Fruit fly (Drosophila melanogaster) whole organism, embryonic: Measurements from ENCODE around the gene Gr64f.

Experiments used
- Atf6 ChIP-seq: fragments of 200-800 bp; sonication (Bioruptor generic); IDR thresholded peaks from 2 replicates; pipeline ENCODE4 v1.3.6; 2022; ENCODE audit warnings: missing biosample characterization, missing genetic modification characterization
- BEAF-32 ChIP-seq: fragments of 200-800 bp; sonication (Bioruptor generic); optimal IDR thresholded peaks from 3 replicates; lab custom pipeline; 2017; ENCODE audit warnings: missing biosample characterization, missing genetic modification characterization, mild to moderate bottlenecking, moderate library complexity, missing genetic modification reagents
- Bgb ChIP-seq: fragments of 200-800 bp; sonication (Bioruptor generic); IDR thresholded peaks from 2 replicates; pipeline ENCODE4 v1.3.6; 2022; ENCODE audit warnings: missing biosample characterization, missing genetic modification characterization; ENCODE audit not compliant: partially characterized antibody
- BtbVII ChIP-seq: fragments of 200-800 bp; sonication (Bioruptor generic); optimal IDR thresholded peaks from 3 replicates; lab custom pipeline; 2017; ENCODE audit warnings: missing biosample characterization, mild to moderate bottlenecking, missing genetic modification characterization
- CG10147 ChIP-seq: fragments of 200-800 bp; sonication (Bioruptor generic); optimal IDR thresholded peaks from 2 replicates; lab custom pipeline; 2019; ENCODE audit warnings: missing biosample characterization, mild to moderate bottlenecking, missing genetic modification characterization, moderate library complexity
- CG13296 ChIP-seq: fragments of 200-800 bp; sonication (Bioruptor generic); optimal IDR thresholded peaks from 3 replicates; lab custom pipeline; 2018; ENCODE audit warnings: missing biosample characterization, mild to moderate bottlenecking, missing genetic modification characterization
- CG18599 ChIP-seq: fragments of 200-800 bp; sonication (Bioruptor generic); optimal IDR thresholded peaks from 3 replicates; lab custom pipeline; 2017; ENCODE audit warnings: missing biosample characterization, missing genetic modification characterization, mild to moderate bottlenecking, moderate library complexity, missing genetic modification reagents
- CG2712 ChIP-seq: fragments of 200-800 bp; optimal IDR thresholded peaks from 3 replicates; lab custom pipeline; 2019; ENCODE audit warnings: missing biosample characterization, mild to moderate bottlenecking, missing genetic modification characterization, moderate library complexity
- CG3281 ChIP-seq: fragments of 200-800 bp; sonication (Bioruptor generic); optimal IDR thresholded peaks from 3 replicates; lab custom pipeline; 2017; ENCODE audit warnings: missing biosample characterization, mild to moderate bottlenecking, missing genetic modification characterization
- CG34224 ChIP-seq: fragments of 200-800 bp; sonication (Bioruptor generic); IDR thresholded peaks from 3 replicates; pipeline ENCODE4 v1.3.6; 2022; ENCODE audit warnings: missing biosample characterization, missing genetic modification characterization; ENCODE audit not compliant: partially characterized antibody
- CG3847 ChIP-seq: fragments of 200-800 bp; sonication (Bioruptor generic); IDR thresholded peaks from 2 replicates; pipeline ENCODE4 v1.3.6; 2022; ENCODE audit warnings: missing biosample characterization, missing genetic modification characterization
- CG3995 ChIP-seq: fragments of 200-800 bp; sonication (Bioruptor generic); optimal IDR thresholded peaks from 3 replicates; lab custom pipeline; 2016; ENCODE audit warnings: missing biosample characterization, missing genetic modification characterization
- CG4328 ChIP-seq: fragments of 200-800 bp; sonication (Bioruptor generic); optimal IDR thresholded peaks from 3 replicates; lab custom pipeline; 2017; ENCODE audit warnings: missing biosample characterization, missing genetic modification reagents, missing genetic modification characterization
- CG4707 ChIP-seq: fragments of 200-800 bp; sonication (Bioruptor generic); optimal IDR thresholded peaks from 2 replicates; lab custom pipeline; 2018; ENCODE audit warnings: missing biosample characterization, mild to moderate bottlenecking, missing genetic modification characterization, moderate library complexity
- CG7372 ChIP-seq: fragments of 200-800 bp; sonication (Bioruptor generic); IDR thresholded peaks from 2 replicates; pipeline ENCODE4 v1.3.6; 2022; ENCODE audit warnings: missing biosample characterization, missing genetic modification characterization
- CG9932 ChIP-seq: fragments of 200-800 bp; sonication (Bioruptor generic); IDR thresholded peaks from 2 replicates; pipeline ENCODE4 v1.3.6; 2022; ENCODE audit warnings: missing biosample characterization, missing genetic modification characterization
- Dbx ChIP-seq: fragments of 200-800 bp; sonication (Bioruptor generic); IDR thresholded peaks from 3 replicates; pipeline ENCODE4 v1.3.6; 2022; ENCODE audit warnings: missing biosample characterization, missing genetic modification characterization
- Dip2 ChIP-seq: fragments of 200-800 bp; sonication (Bioruptor generic); IDR thresholded peaks from 2 replicates; pipeline ENCODE4 v1.3.6; 2022; ENCODE audit warnings: missing biosample characterization, missing genetic modification characterization
- Dip3 ChIP-seq: fragments of 200-800 bp; sonication (Bioruptor generic); optimal IDR thresholded peaks from 3 replicates; lab custom pipeline; 2016; ENCODE audit warnings: missing biosample characterization, missing genetic modification characterization
- Ets65A ChIP-seq: fragments of 200-800 bp; sonication (Bioruptor generic); peaks from one replicate; lab custom pipeline; 2016; ENCODE audit warnings: missing biosample characterization, missing genetic modification characterization
- HLHmδ ChIP-seq: fragments of 200-800 bp; sonication (Bioruptor generic); optimal IDR thresholded peaks from 2 replicates; lab custom pipeline; 2018; ENCODE audit warnings: missing biosample characterization, mild to moderate bottlenecking, missing genetic modification characterization, moderate library complexity
- HmgZ ChIP-seq: fragments of 200-800 bp; sonication (Bioruptor generic); optimal IDR thresholded peaks from 2 replicates; lab custom pipeline; 2018; ENCODE audit warnings: missing biosample characterization, mild to moderate bottlenecking, missing genetic modification characterization
- Hmr ChIP-seq: fragments of 200-800 bp; sonication (Bioruptor generic); optimal IDR thresholded peaks from 3 replicates; lab custom pipeline; 2017; ENCODE audit warnings: mild to moderate bottlenecking, missing biosample characterization, missing genetic modification reagents, missing genetic modification characterization
- Meics ChIP-seq: fragments of 200-800 bp; sonication (Bioruptor generic); optimal IDR thresholded peaks from 2 replicates; lab custom pipeline; 2017; ENCODE audit warnings: missing biosample characterization, mild to moderate bottlenecking, missing genetic modification characterization
- Mes4 ChIP-seq: fragments of 200-800 bp; sonication (Bioruptor generic); optimal IDR thresholded peaks from 2 replicates; lab custom pipeline; 2016; ENCODE audit warnings: missing biosample characterization, missing genetic modification characterization
- Nf-YC ChIP-seq: fragments of 200-800 bp; optimal IDR thresholded peaks from 3 replicates; lab custom pipeline; 2019; ENCODE audit warnings: missing biosample characterization, mild to moderate bottlenecking, missing genetic modification characterization, moderate library complexity
- Side ChIP-seq: fragments of 200-800 bp; sonication (Bioruptor generic); optimal IDR thresholded peaks from 2 replicates; lab custom pipeline; 2016; ENCODE audit warnings: missing biosample characterization, missing genetic modification characterization
- abd-A ChIP-seq: fragments of 200-800 bp; sonication (Bioruptor generic); optimal IDR thresholded peaks from 3 replicates; lab custom pipeline; 2019; ENCODE audit warnings: missing biosample characterization, mild to moderate bottlenecking, missing genetic modification characterization, moderate library complexity
- btn ChIP-seq: fragments of 200-800 bp; sonication (Bioruptor generic); optimal IDR thresholded peaks from 2 replicates; lab custom pipeline; 2016; ENCODE audit warnings: missing biosample characterization, missing genetic modification characterization
- cg ChIP-seq: fragments of 200-800 bp; sonication (Bioruptor generic); optimal IDR thresholded peaks from 3 replicates; lab custom pipeline; 2019; ENCODE audit warnings: missing biosample characterization, mild to moderate bottlenecking, missing genetic modification characterization, moderate library complexity
- chif ChIP-seq, 2 experiments: fragments of 200-800 bp; sonication (Bioruptor generic); optimal IDR thresholded peaks; 3 replicates each; lab custom pipeline; 2016; ENCODE audit warnings: missing biosample characterization in 2 of 2, missing genetic modification characterization in 2 of 2
- chinmo ChIP-seq: fragments of 200-800 bp; sonication (Bioruptor generic); IDR thresholded peaks from 4 replicates; pipeline ENCODE4 v1.3.6; 2022; ENCODE audit warnings: missing biosample characterization, missing genetic modification characterization; ENCODE audit not compliant: partially characterized antibody
- dan ChIP-seq: fragments of 200-800 bp; sonication (Bioruptor generic); IDR thresholded peaks from 2 replicates; pipeline ENCODE4 v1.3.6; 2022; ENCODE audit warnings: missing biosample characterization, missing genetic modification characterization
- dpn ChIP-seq, 2 experiments: fragments of 200-800 bp; sonication (Bioruptor generic); optimal IDR thresholded peaks; 3 replicates each; lab custom pipeline; 2016; ENCODE audit warnings: missing biosample characterization in 2 of 2, missing genetic modification characterization in 2 of 2
- her ChIP-seq: fragments of 200-800 bp; sonication (Bioruptor generic); optimal IDR thresholded peaks from 2 replicates; lab custom pipeline; 2016; ENCODE audit warnings: missing biosample characterization, missing genetic modification characterization
- ind ChIP-seq: fragments of 200-800 bp; sonication (Bioruptor generic); optimal IDR thresholded peaks from 3 replicates; lab custom pipeline; 2016; ENCODE audit warnings: missing biosample characterization, missing genetic modification characterization
- lab ChIP-seq: fragments of 200-800 bp; sonication (Bioruptor generic); optimal IDR thresholded peaks from 3 replicates; lab custom pipeline; 2017; ENCODE audit warnings: missing biosample characterization, missing genetic modification characterization, mild to moderate bottlenecking, moderate library complexity, missing genetic modification reagents
- lola ChIP-seq, 3 experiments: fragments of >200 bp in 2 of 3; fragments of 200-800 bp in 1 of 3; sonication (Bioruptor generic) in 1 of 3; optimal IDR thresholded peaks; 2 replicates each; lab custom pipeline; 2017 to 2019; ENCODE audit warnings: missing biosample characterization in 3 of 3, missing genetic modification characterization in 3 of 3, mild to moderate bottlenecking in 1 of 3, moderate library complexity in 1 of 3
- nerfin-1 ChIP-seq: fragments of 200-800 bp; sonication (Bioruptor generic); optimal IDR thresholded peaks from 3 replicates; lab custom pipeline; 2019; ENCODE audit warnings: missing biosample characterization, mild to moderate bottlenecking, missing genetic modification characterization, moderate library complexity
- nom ChIP-seq: fragments of 200-800 bp; sonication (Bioruptor generic); optimal IDR thresholded peaks from 2 replicates; lab custom pipeline; 2017; ENCODE audit warnings: missing biosample characterization, missing genetic modification characterization, mild to moderate bottlenecking, moderate library complexity, missing genetic modification reagents
- org-1 ChIP-seq: fragments of 200-800 bp; sonication (Bioruptor generic); optimal IDR thresholded peaks from 2 replicates; lab custom pipeline; 2017; ENCODE audit warnings: missing biosample characterization, missing genetic modification characterization
- otp ChIP-seq: fragments of 200-800 bp; sonication (Bioruptor generic); IDR thresholded peaks from 3 replicates; pipeline ENCODE4, ENCODE4 v1.3.6; 2022; ENCODE audit warnings: missing biosample characterization, missing genetic modification characterization
- psq ChIP-seq: fragments of 200-800 bp; sonication (Bioruptor generic); optimal IDR thresholded peaks from 2 replicates; lab custom pipeline; 2017; ENCODE audit warnings: missing biosample characterization, missing genetic modification characterization
- salm ChIP-seq: fragments of 200-800 bp; sonication (Bioruptor generic); optimal IDR thresholded peaks from 2 replicates; lab custom pipeline; 2018; ENCODE audit warnings: missing biosample characterization, mild to moderate bottlenecking, missing genetic modification characterization
- scrt ChIP-seq: fragments of 200-800 bp; sonication (Bioruptor generic); optimal IDR thresholded peaks from 2 replicates; lab custom pipeline; 2018; ENCODE audit warnings: missing biosample characterization, mild to moderate bottlenecking, missing genetic modification characterization, moderate library complexity

The Gr64f gene

DNA sequence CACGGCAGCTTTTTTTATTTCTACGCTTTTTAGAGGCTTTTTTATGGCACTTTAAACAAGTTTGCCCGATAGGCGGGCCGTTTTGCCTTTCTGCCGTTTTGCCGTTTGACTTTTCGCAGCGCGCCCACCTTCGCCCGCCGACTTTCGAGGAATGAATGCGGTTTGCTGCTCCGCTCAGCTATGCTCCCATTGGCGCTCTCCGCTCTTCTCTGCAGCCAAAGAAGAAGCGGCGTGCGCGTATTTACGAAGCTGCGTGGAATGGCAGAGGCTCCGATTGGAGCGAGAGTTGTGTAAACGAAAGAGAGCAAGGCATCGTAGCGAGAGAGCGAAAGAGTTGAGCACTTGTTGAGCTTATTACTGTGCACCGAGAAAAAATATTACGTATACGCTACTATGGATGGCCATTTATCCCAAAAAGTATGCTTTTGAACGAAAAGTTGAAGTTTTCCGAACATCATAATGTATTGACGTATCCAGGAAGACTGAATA lies 36.0 kb downstream of the Gr64f start, which contains the start of gene wit (continued):
- TF ChIP-seq CG7372 (GFP tag; lab: Robert Waterston, UW) (peak; percentile 47; the same call in 1 of the 2 replicates), Bgb (GFP tag; lab: Robert Waterston, UW) (peak; percentile 49), CG9932 (peak; percentile 32), psq (peak; percentile 92), org-1 (GFP tag; lab: Kevin White, UChicago) (peak; percentile 31), Meics (peak; percentile 11), Dbx (GFP tag; lab: Robert Waterston, UW) (0 out of 3 replicates have a peak, but pooled peaks have one; percentile 51), salm (tag; lab: Kevin White, UChicago) (no peak), Mes4 (peak; percentile 35), btn (GFP tag; lab: Kevin White, UChicago) (no peak), CG2712 (tag; lab: Kevin White, UChicago) (no peak), BtbVII (peak; percentile 66), nerfin-1 (tag; lab: Kevin White, UChicago) (no peak), CG3995 (GFP tag; lab: Kevin White, UChicago) (no peak), CG18599 (GFP tag; lab: Kevin White, UChicago) (peak; percentile 49), CG3847 (GFP tag; lab: Robert Waterston, UW) (no peak), CG34224 (GFP tag; lab: Robert Waterston, UW) (peak; percentile 75), chif (GFP tag; optimal IDR thresholded peaks at IDR 0.05; lab: Kevin White, UChicago) (no peak), CG10147 (no peak), abd-A (tag; lab: Kevin White, UChicago) (peak; percentile 55), CG4707 (peak; percentile 22), CG3281 (GFP tag; lab: Kevin White, UChicago) (peak; percentile 1), ind (GFP tag; lab: Kevin White, UChicago) (no peak), Dip2 (no peak), cg (GFP tag; lab: Kevin White, UChicago) (no peak), Ets65A (GFP tag; lab: Kevin White, UChicago) (peak; percentile 80), Hmr (peak; percentile 50), Side (peak; percentile 5), scrt (peak; percentile 98), HmgZ (tag; lab: Kevin White, UChicago) (peak; percentile 26), Dip3 (GFP tag; lab: Kevin White, UChicago) (no peak), chinmo (GFP tag; lab: Robert Waterston, UW) (peak; percentile 97), otp (peak; percentile 58; the same call in 2 of the 3 replicates), CG4328 (peak; percentile 18), Atf6 (GFP tag; lab: Robert Waterston, UW) (0 out of 2 replicates have a peak, but pooled peaks have one; percentile 17), nom (peak; percentile 84), dpn (GFP tag; optimal IDR thresholded peaks at IDR 0.05; lab: Kevin White, UChicago) (no peak), dan (no peak), BEAF-32 (no peak), HLHmδ (GFP tag; lab: Kevin White, UChicago) (peak; percentile 78), lab (GFP tag; lab: Kevin White, UChicago) (peak; percentile 60), lola (GFP tag; optimal IDR thresholded peaks at IDR 0.05; lab: Kevin White, UChicago) (no peak), CG13296 (GFP tag; lab: Kevin White, UChicago) (peak; percentile 46), her (GFP tag; lab: Kevin White, UChicago) (peak; percentile 36), Nf-YC (tag; lab: Kevin White, UChicago) (peak; percentile 81)
